Worm (Caenorhabditis elegans): ENCODE measurements around the gene vms-1.

Gene vms-1

ce11 chrIII:8067798-8068197 is 20.5 kb upstream of the vms-1 start:
- TF ChIP-seq pros-1 (tag; optimal IDR thresholded peaks at IDR 0.05) (no peak), nhr-232 (tag; optimal IDR thresholded peaks at IDR 0.05) (no peak), pqm-1 (tag; optimal IDR thresholded peaks at IDR 0.05) (no peak), ceh-18 (tag; optimal IDR thresholded peaks at IDR 0.05) (no peak), lim-6 (tag; optimal IDR thresholded peaks at IDR 0.05) (no peak), eyg-1 (tag; optimal IDR thresholded peaks at IDR 0.05) (no peak), hlh-15 (tag; optimal IDR thresholded peaks at IDR 0.05) (no peak), ceh-22 (tag; optimal IDR thresholded peaks at IDR 0.05) (no peak), ceh-31 (tag; optimal IDR thresholded peaks at IDR 0.05) (no peak)

- TF ChIP-seq ahr-1 (tag; optimal IDR thresholded peaks at IDR 0.05) (no peak), lin-11 (tag; optimal IDR thresholded peaks at IDR 0.05) (no peak), mec-3 (tag; optimal IDR thresholded peaks at IDR 0.05; ENCODE audit: borderline replicate concordance) (no peak), pros-1 (tag; optimal IDR thresholded peaks at IDR 0.05) (peak; percentile 72), ceh-6 (GFP tag; optimal IDR thresholded peaks at IDR 0.05) (peak; percentile 32), Y22D7AL.16 (tag; optimal IDR thresholded peaks at IDR 0.05) (no peak)
Measured at ce11 chrIII:8069206-8069605, 19.1 kb upstream of the vms-1 start.

ce11 chrIII:8077180-8077579 is 11.2 kb upstream of the vms-1 start:
- TF ChIP-seq ceh-2 (tag; optimal IDR thresholded peaks at IDR 0.05) = no peak
- no peak for TF ChIP-seq nfya-1 (tag; optimal IDR thresholded peaks at IDR 0.05)

ce11 chrIII:8080165-8080738 is 8.1 kb upstream of the vms-1 start, which contains the start of the genes dcr-1 and apc-2:
dcr-1 (minus strand) TSS chrIII:8080281.
apc-2 (plus strand) TSS chrIII:8080629.
- TF ChIP-seq pat-9 (tag; optimal IDR thresholded peaks at IDR 0.05) (no peak), che-1 (tag; optimal IDR thresholded peaks at IDR 0.05) (no peak), pha-4 (tag; optimal IDR thresholded peaks at IDR 0.05) (no peak)

ce11 chrIII:8085355-8085754 is 3.0 kb upstream of the vms-1 start, which contains the start of the genes K06H7.7 and grp-1:
K06H7.7 (minus strand) TSS chrIII:8085475.
grp-1 (plus strand) TSS chrIII:8085705.
- no peak for TF ChIP-seq hlh-6 (tag; optimal IDR thresholded peaks at IDR 0.05)
- TF ChIP-seq hlh-30 (tag; optimal IDR thresholded peaks at IDR 0.05; ENCODE audit: insufficient read depth) = no peak
- TF ChIP-seq unc-42 (tag; optimal IDR thresholded peaks at IDR 0.05) = peak; percentile 24
- no peak for TF ChIP-seq ceh-24 (tag; optimal IDR thresholded peaks at IDR 0.05)
- no peak for TF ChIP-seq unc-3 (GFP tag; conservative IDR thresholded peaks at IDR 0.05)
- TF ChIP-seq unc-3 (tag; optimal IDR thresholded peaks at IDR 0.05) = no peak
- TF ChIP-seq ceh-30 (tag; optimal IDR thresholded peaks at IDR 0.05) = peak; percentile 25
- TF ChIP-seq ceh-18 (tag; optimal IDR thresholded peaks at IDR 0.05) = no peak
- peak; percentile 37 for TF ChIP-seq nfya-1 (tag; optimal IDR thresholded peaks at IDR 0.05)
- peak; percentile 12 for TF ChIP-seq unc-55 (GFP tag; optimal IDR thresholded peaks at IDR 0.05)
- TF ChIP-seq pros-1 (tag; optimal IDR thresholded peaks at IDR 0.05) = peak; percentile 98
- no peak for TF ChIP-seq hlh-8 (tag; optimal IDR thresholded peaks at IDR 0.05)
- no peak for TF ChIP-seq elt-4 (tag; optimal IDR thresholded peaks at IDR 0.05)

ce11 chrIII:8091408-8091807 is 3.1 kb downstream of the vms-1 start, which contains the start of gene idi-1:
idi-1 (plus strand) TSS chrIII:8091708.
- no peak for TF ChIP-seq nhr-11 (tag; optimal IDR thresholded peaks at IDR 0.05)
- TF ChIP-seq ceh-14 (tag; optimal IDR thresholded peaks at IDR 0.05) = no peak
- no peak for TF ChIP-seq unc-42 (tag; optimal IDR thresholded peaks at IDR 0.05)
- TF ChIP-seq hlh-15 (tag; optimal IDR thresholded peaks at IDR 0.05) = no peak
- no peak for TF ChIP-seq ceh-19 (GFP tag; optimal IDR thresholded peaks at IDR 0.05)
- TF ChIP-seq nfya-1 (tag; optimal IDR thresholded peaks at IDR 0.05) = no peak
- no peak for TF ChIP-seq hlh-30 (tag; optimal IDR thresholded peaks at IDR 0.05; ENCODE audit: insufficient read depth)
- TF ChIP-seq ceh-24 (tag; optimal IDR thresholded peaks at IDR 0.05) = no peak
- TF ChIP-seq pag-3 (tag; optimal IDR thresholded peaks at IDR 0.05; ENCODE audit: borderline replicate concordance) = no peak
- TF ChIP-seq ceh-2 (tag; optimal IDR thresholded peaks at IDR 0.05) = no peak
- no peak for TF ChIP-seq madf-2 (tag; optimal IDR thresholded peaks at IDR 0.05)
- TF ChIP-seq elt-4 (tag; optimal IDR thresholded peaks at IDR 0.05) = no peak
